Fruit fly (Drosophila melanogaster): ENCODE data around the gene CG15395.

dm6 chr2L:2653749-2654148 lies 44.0 kb downstream of the CG15395 start, which contains the start of gene Or23a:
- TF ChIP-seq usp (GFP tag; optimal IDR thresholded peaks at IDR 0.05) (no peak), Dll (optimal IDR thresholded peaks at IDR 0.05) (no peak)
